Worm (Caenorhabditis elegans): ENCODE data around the gene aqp-2.

aqp-2 gene

ce11 chrII:9211684-9212083, 50.1 kb downstream of the aqp-2 start (continued):
- TF ChIP-seq ets-4 (GFP tag; optimal IDR thresholded peaks at IDR 0.05) (no peak), cebp-1 (GFP tag; IDR thresholded peaks at IDR 0.05) (no peak), cebp-1 (tag; optimal IDR thresholded peaks at IDR 0.05) (no peak), aptf-2 (GFP tag; conservative IDR thresholded peaks at IDR 0.05) (no peak), fkh-3 (tag; optimal IDR thresholded peaks at IDR 0.05) (no peak), K11D2.4 (GFP tag; IDR thresholded peaks at IDR 0.05) (no peak), xnd-1 (tag; optimal IDR thresholded peaks at IDR 0.05) (peak; percentile 49), somi-1 (GFP tag; optimal IDR thresholded peaks at IDR 0.05) (no peak), sea-2 (GFP tag; IDR thresholded peaks at IDR 0.05) (no peak), F37B4.10 (GFP tag; IDR thresholded peaks at IDR 0.05) (no peak), ekl-4 (GFP tag; IDR thresholded peaks at IDR 0.05) (peak; percentile 61), nfya-1 (tag; optimal IDR thresholded peaks at IDR 0.05; ENCODE audit: borderline replicate concordance, insufficient read depth) (no peak), tlf-1 (GFP tag; optimal IDR thresholded peaks at IDR 0.05) (no peak), nfyb-1 (GFP tag; IDR thresholded peaks at IDR 0.05) (peak; percentile 86), rcor-1 (GFP tag; IDR thresholded peaks at IDR 0.05) (peak; percentile 59; the same call in 1 of the 2 replicates), chd-7 (tag; optimal IDR thresholded peaks at IDR 0.05) (no peak), F33H1.4 (GFP tag; IDR thresholded peaks at IDR 0.05) (peak; percentile 77), egl-18 (GFP tag; IDR thresholded peaks at IDR 0.05) (no peak), snpc-1.3 (tag; optimal IDR thresholded peaks at IDR 0.05; ENCODE audit: insufficient read depth) (peak; percentile 82), egrh-3 (GFP tag; IDR thresholded peaks at IDR 0.05) (no peak), attf-5 (GFP tag; optimal IDR thresholded peaks at IDR 0.05) (no peak), lin-35 (GFP tag; optimal IDR thresholded peaks at IDR 0.05) (no peak), F49E8.2 (tag; optimal IDR thresholded peaks at IDR 0.05; ENCODE audit: insufficient read depth) (peak; percentile 46), unc-62 (GFP tag; optimal IDR thresholded peaks at IDR 0.05) (no peak), nhr-179 (tag; optimal IDR thresholded peaks at IDR 0.05) (no peak), sptf-2 (GFP tag; optimal IDR thresholded peaks at IDR 0.05) (no peak), lsl-1 (GFP tag; optimal IDR thresholded peaks at IDR 0.05) (peak; percentile 67), ZK185.1 (tag; optimal IDR thresholded peaks at IDR 0.05; ENCODE audit: poor library complexity, severe bottlenecking) (peak; percentile 63), ceh-40 (GFP tag; IDR thresholded peaks at IDR 0.05) (no peak), die-1 (tag; optimal IDR thresholded peaks at IDR 0.05) (peak; percentile 69), Y53G8AR.9 (GFP tag; conservative IDR thresholded peaks at IDR 0.05) (no peak), madf-10 (tag; optimal IDR thresholded peaks at IDR 0.05) (peak; percentile 26), B0261.1 (tag; optimal IDR thresholded peaks at IDR 0.05) (peak; percentile 82), unc-130 (GFP tag; optimal IDR thresholded peaks at IDR 0.05) (no peak), ama-1 (optimal IDR thresholded peaks at IDR 0.05) (no peak), ama-1 (GFP tag; optimal IDR thresholded peaks at IDR 0.05) (no peak), atf-7 (tag; optimal IDR thresholded peaks at IDR 0.05) (no peak), rec-8 (tag; optimal IDR thresholded peaks at IDR 0.05) (no peak), ztf-18 (tag; optimal IDR thresholded peaks at IDR 0.05) (peak; percentile 53), nhr-120 (GFP tag; IDR thresholded peaks at IDR 0.05) (no peak)

ce11 chrII:9210076-9210475, 51.7 kb downstream of the aqp-2 start, which contains the start of gene ZK1067.4:
ZK1067.4 (plus strand) TSS chrII:9210376.
- no peak for TF ChIP-seq sdz-38 (tag; optimal IDR thresholded peaks at IDR 0.05)
- TF ChIP-seq sptf-2 (GFP tag; optimal IDR thresholded peaks at IDR 0.05): no peak
- TF ChIP-seq lir-1 (GFP tag; conservative IDR thresholded peaks at IDR 0.05): no peak
- no peak for TF ChIP-seq dox-1 (GFP tag; IDR thresholded peaks at IDR 0.05)
- TF ChIP-seq hlh-26 (GFP tag; conservative IDR thresholded peaks at IDR 0.05): no peak
- TF ChIP-seq ceh-40 (GFP tag; IDR thresholded peaks at IDR 0.05): no peak
- TF ChIP-seq aptf-3 (GFP tag; IDR thresholded peaks at IDR 0.05): no peak
- TF ChIP-seq snpc-4 (GFP tag; optimal IDR thresholded peaks at IDR 0.05): no peak
- TF ChIP-seq snpc-4 (tag; optimal IDR thresholded peaks at IDR 0.05): no peak
- no peak for TF ChIP-seq fkh-3 (tag; optimal IDR thresholded peaks at IDR 0.05)
